Worm (Caenorhabditis elegans): ENCODE data around the gene EEED8.13.

DNA sequence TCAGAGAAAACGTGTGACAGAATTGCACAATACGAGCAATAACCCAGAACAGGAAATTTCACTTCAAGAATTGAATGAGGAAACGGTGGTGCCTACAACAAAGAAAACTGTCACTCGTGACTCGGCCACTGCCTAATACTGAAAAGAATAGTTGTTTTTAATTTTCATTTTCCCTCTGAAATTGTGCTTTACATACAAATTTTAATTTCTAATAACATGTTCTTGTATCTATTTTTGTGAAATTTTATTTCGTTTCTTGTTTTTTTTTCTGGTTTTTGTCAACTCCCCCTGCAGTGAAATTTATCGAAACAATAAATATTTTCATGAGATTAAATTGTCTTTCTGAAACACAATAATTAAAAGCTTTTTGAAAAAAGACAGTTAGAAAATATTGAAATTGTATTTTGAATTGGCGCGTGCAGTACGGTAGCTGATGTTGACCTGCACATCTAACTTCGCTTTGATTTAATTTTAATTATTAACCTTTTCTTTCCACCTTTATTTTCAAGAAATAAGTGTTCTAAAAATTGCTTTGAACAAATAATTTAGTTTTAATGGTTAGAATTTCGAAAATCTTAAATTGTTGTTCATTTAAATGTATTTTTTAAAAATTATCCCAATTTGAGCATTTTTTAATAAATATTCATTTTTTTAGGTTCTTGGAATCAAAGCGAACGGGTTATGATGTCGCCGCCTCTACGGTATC lies 43.4 kb upstream of the EEED8.13 start, which contains the start of gene daz-1:
- TF ChIP-seq ets-4 (tag; optimal IDR thresholded peaks at IDR 0.05): no peak
- TF ChIP-seq hlh-15 (tag; optimal IDR thresholded peaks at IDR 0.05): no peak
- no peak for TF ChIP-seq ref-2 (tag; optimal IDR thresholded peaks at IDR 0.05)
- TF ChIP-seq pag-3 (tag; optimal IDR thresholded peaks at IDR 0.05; ENCODE audit: borderline replicate concordance): no peak
- no peak for TF ChIP-seq ceh-24 (tag; optimal IDR thresholded peaks at IDR 0.05)
- TF ChIP-seq elt-2 (tag; optimal IDR thresholded peaks at IDR 0.05): no peak
- no peak for TF ChIP-seq nhr-11 (tag; optimal IDR thresholded peaks at IDR 0.05)
- TF ChIP-seq fkh-10 (GFP tag; optimal IDR thresholded peaks at IDR 0.05): no peak
- TF ChIP-seq pha-4 (tag; optimal IDR thresholded peaks at IDR 0.05): no peak
- TF ChIP-seq che-1 (tag; optimal IDR thresholded peaks at IDR 0.05): no peak
- no peak for TF ChIP-seq unc-86 (tag; optimal IDR thresholded peaks at IDR 0.05)
- no peak for TF ChIP-seq ceh-48 (tag; optimal IDR thresholded peaks at IDR 0.05)

Data from whole organism, late embryonic.